Fruit fly (Drosophila melanogaster): ENCODE measurements around the gene pcm.

pcm gene

dm6 chrX:19480544-19481127 is 11.2 kb downstream of the pcm start:
- TF ChIP-seq CG31627 (GFP tag; optimal IDR thresholded peaks at IDR 0.05) (no peak), Lpt (GFP tag; optimal IDR thresholded peaks at IDR 0.05) (no peak), CG11902 (GFP tag; optimal IDR thresholded peaks at IDR 0.05) (no peak)

dm6 chrX:19479869-19480326 is 11.9 kb downstream of the pcm start, which contains the start of the genes Naa15-16 and mRpS14:
Gene Naa15-16, plus strand, starts transcription at chrX:19479984.
Gene mRpS14, minus strand, starts transcription at chrX:19480238.
- TF ChIP-seq CG11902 (GFP tag; optimal IDR thresholded peaks at IDR 0.05), result no peak
- TF ChIP-seq Sox14 (GFP tag; optimal IDR thresholded peaks at IDR 0.05), result peak; percentile 45
- TF ChIP-seq dsx (GFP tag; optimal IDR thresholded peaks at IDR 0.05; ENCODE audit: poor library complexity, severe bottlenecking), result peak; percentile 74

- no peak for TF ChIP-seq salr (GFP tag; optimal IDR thresholded peaks at IDR 0.05)
- no peak for TF ChIP-seq pdm3 (GFP tag; optimal IDR thresholded peaks at IDR 0.05)
- TF ChIP-seq CG11294 (GFP tag; IDR thresholded peaks at IDR 0.05), result no peak
- no peak for TF ChIP-seq CG34406 (GFP tag; optimal IDR thresholded peaks at IDR 0.05)
- no peak for TF ChIP-seq Smox (GFP tag; optimal IDR thresholded peaks at IDR 0.05)
- TF ChIP-seq dsx (GFP tag; optimal IDR thresholded peaks at IDR 0.05; ENCODE audit: poor library complexity, severe bottlenecking), result no peak
- TF ChIP-seq net (GFP tag; optimal IDR thresholded peaks at IDR 0.05), result no peak
- TF ChIP-seq Lpt (GFP tag; optimal IDR thresholded peaks at IDR 0.05), result no peak
Measured at dm6 chrX:19479134-19479533, 12.7 kb downstream of the pcm start, which contains the start of gene CG32533. Gene CG32533, minus strand, starts transcription at chrX:19479411.

dm6 chrX:19474763-19475162 is 17.0 kb downstream of the pcm start, which contains the start of gene narya:
Gene narya, plus strand, starts transcription at chrX:19475063.
- TF ChIP-seq CG1621 (tag; optimal IDR thresholded peaks at IDR 0.05) (no peak), Blimp-1 (GFP tag; optimal IDR thresholded peaks at IDR 0.05) (no peak), Sox14 (GFP tag; optimal IDR thresholded peaks at IDR 0.05) (no peak), CG4318 (GFP tag; optimal IDR thresholded peaks at IDR 0.05) (no peak), dsx (GFP tag; optimal IDR thresholded peaks at IDR 0.05; ENCODE audit: poor library complexity, severe bottlenecking) (no peak), CG11762 (GFP tag; optimal IDR thresholded peaks at IDR 0.05; ENCODE audit: insufficient read depth) (no peak), CG34406 (GFP tag; optimal IDR thresholded peaks at IDR 0.05) (no peak), CG31627 (GFP tag; optimal IDR thresholded peaks at IDR 0.05) (no peak), achi (GFP tag; optimal IDR thresholded peaks at IDR 0.05) (no peak), Ets96B (tag; optimal IDR thresholded peaks at IDR 0.05) (no peak), dac (GFP tag; optimal IDR thresholded peaks at IDR 0.05) (no peak), CG6854 (GFP tag; optimal IDR thresholded peaks at IDR 0.05) (no peak), CG16779 (tag; optimal IDR thresholded peaks at IDR 0.05) (no peak), lz (GFP tag; optimal IDR thresholded peaks at IDR 0.05) (no peak), eg (GFP tag; IDR thresholded peaks at IDR 0.05) (no peak), CG6792 (GFP tag; optimal IDR thresholded peaks at IDR 0.05) (no peak), Hr4 (GFP tag; optimal IDR thresholded peaks at IDR 0.05) (no peak)

- TF ChIP-seq CG6792 (GFP tag; optimal IDR thresholded peaks at IDR 0.05) (no peak), achi (GFP tag; optimal IDR thresholded peaks at IDR 0.05) (no peak), Eip93F (GFP tag; optimal IDR thresholded peaks at IDR 0.05) (no peak), Eip75B (GFP tag; optimal IDR thresholded peaks at IDR 0.05) (no peak), Eip78C (GFP tag) (peak; percentile 36), Hr39 (GFP tag; optimal IDR thresholded peaks at IDR 0.05) (no peak), acj6 (GFP tag; optimal IDR thresholded peaks at IDR 0.05) (no peak), Met (GFP tag; optimal IDR thresholded peaks at IDR 0.05) (no peak)
Measured at dm6 chrX:19461630-19462029, 30.2 kb downstream of the pcm start.

- TF ChIP-seq cyc (GFP tag; optimal IDR thresholded peaks at IDR 0.05) (no peak), OdsH (GFP tag; optimal IDR thresholded peaks at IDR 0.05) (peak; percentile 43), CG11294 (GFP tag; IDR thresholded peaks at IDR 0.05) (no peak), CG11902 (GFP tag; optimal IDR thresholded peaks at IDR 0.05) (no peak), CG1621 (tag; optimal IDR thresholded peaks at IDR 0.05) (peak; percentile 19), Hr39 (GFP tag; optimal IDR thresholded peaks at IDR 0.05) (no peak), CG10669 (GFP tag; optimal IDR thresholded peaks at IDR 0.05) (peak; percentile 49), Lpt (GFP tag; optimal IDR thresholded peaks at IDR 0.05) (no peak), Ets21C (GFP tag; optimal IDR thresholded peaks at IDR 0.05) (no peak), Ets96B (tag; optimal IDR thresholded peaks at IDR 0.05) (peak; percentile 32), CG11762 (GFP tag; optimal IDR thresholded peaks at IDR 0.05; ENCODE audit: insufficient read depth) (no peak), pdm3 (GFP tag; optimal IDR thresholded peaks at IDR 0.05) (peak; percentile 21), CG6792 (GFP tag; optimal IDR thresholded peaks at IDR 0.05) (peak; percentile 15), CG8319 (GFP tag; optimal IDR thresholded peaks at IDR 0.05) (no peak), ss (GFP tag; optimal IDR thresholded peaks at IDR 0.05) (peak in 1 of 2 experiments; percentile 8), Eip78C (GFP tag) (peak; percentile 68), net (GFP tag; optimal IDR thresholded peaks at IDR 0.05) (no peak), CG31627 (GFP tag; optimal IDR thresholded peaks at IDR 0.05) (no peak), fd59A (GFP tag; optimal IDR thresholded peaks at IDR 0.05) (peak; percentile 10), CG6808 (GFP tag; optimal IDR thresholded peaks at IDR 0.05) (peak; percentile 22), Hr4 (GFP tag; optimal IDR thresholded peaks at IDR 0.05) (no peak)
Measured at dm6 chrX:19453138-19453537, 38.7 kb downstream of the pcm start.

Measured in whole organism, prepupa.